Fruit fly (Drosophila melanogaster) whole organism, embryonic: ENCODE measurements around the gene mRpS7.

ENCODE experiments used
- B-H2 ChIP-seq: fragments of 200-800 bp; sonication (Bioruptor generic); optimal IDR thresholded peaks from 2 replicates; lab custom pipeline; 2018; ENCODE audit warnings: missing biosample characterization, mild to moderate bottlenecking, missing genetic modification characterization
- BEAF-32 ChIP-seq: fragments of 200-800 bp; sonication (Bioruptor generic); optimal IDR thresholded peaks from 3 replicates; lab custom pipeline; 2017; ENCODE audit warnings: missing biosample characterization, missing genetic modification characterization, mild to moderate bottlenecking, moderate library complexity, missing genetic modification reagents
- C15 ChIP-seq: fragments of 200-800 bp; sonication (Bioruptor generic); IDR thresholded peaks from 3 replicates; pipeline ENCODE4 v1.3.6; 2022; ENCODE audit warnings: missing biosample characterization, missing genetic modification characterization
- CG10267 ChIP-seq: fragments of 200-800 bp; sonication (Bioruptor generic); optimal IDR thresholded peaks from 2 replicates; lab custom pipeline; 2018; ENCODE audit warnings: missing biosample characterization, mild to moderate bottlenecking, missing genetic modification characterization, moderate library complexity
- CG10654 ChIP-seq: fragments of 200-800 bp; sonication (Bioruptor generic); optimal IDR thresholded peaks from 2 replicates; lab custom pipeline; 2016; ENCODE audit warnings: missing biosample characterization, missing genetic modification characterization
- CG11085 ChIP-seq: fragments of 200-800 bp; sonication (Bioruptor generic); IDR thresholded peaks from 2 replicates; pipeline ENCODE4 v1.3.6; 2022; ENCODE audit warnings: missing biosample characterization, missing genetic modification characterization
- CG11504 ChIP-seq: fragments of 200-800 bp; sonication (Bioruptor generic); optimal IDR thresholded peaks from 3 replicates; lab custom pipeline; 2019; ENCODE audit warnings: missing biosample characterization, mild to moderate bottlenecking, missing genetic modification characterization, moderate library complexity
- CG1233 ChIP-seq: fragments of 200-800 bp; sonication (Bioruptor generic); optimal IDR thresholded peaks from 4 replicates; lab custom pipeline; 2018; ENCODE audit warnings: missing biosample characterization, mild to moderate bottlenecking, missing genetic modification characterization
- CG12744 ChIP-seq: fragments of 200-800 bp; sonication (Bioruptor generic); optimal IDR thresholded peaks from 2 replicates; lab custom pipeline; 2016; ENCODE audit warnings: missing biosample characterization, missing genetic modification characterization
- CG13424 ChIP-seq: fragments of 200-800 bp; sonication (Bioruptor generic); optimal IDR thresholded peaks from 2 replicates; lab custom pipeline; 2019; ENCODE audit warnings: missing biosample characterization, mild to moderate bottlenecking, missing genetic modification characterization, moderate library complexity
- CG17829 ChIP-seq: fragments of 200-800 bp; optimal IDR thresholded peaks from 2 replicates; lab custom pipeline; 2019; ENCODE audit warnings: missing biosample characterization, mild to moderate bottlenecking, missing genetic modification characterization, moderate library complexity
- CG43689 ChIP-seq: fragments of 200-800 bp; sonication (Bioruptor generic); IDR thresholded peaks from 2 replicates; pipeline ENCODE4 v1.3.6; 2022; ENCODE audit warnings: missing biosample characterization, missing genetic modification characterization
- CG6791 ChIP-seq: fragments of 200-800 bp; sonication (Bioruptor generic); IDR thresholded peaks from 3 replicates; pipeline ENCODE4 v1.3.6; 2022; ENCODE audit warnings: missing biosample characterization, missing genetic modification characterization; ENCODE audit not compliant: partially characterized antibody
- CG8281 ChIP-seq: fragments of 200-800 bp; sonication (Bioruptor generic); optimal IDR thresholded peaks from 2 replicates; lab custom pipeline; 2018; ENCODE audit warnings: missing biosample characterization, mild to moderate bottlenecking, missing genetic modification characterization, moderate library complexity
- Camta ChIP-seq: fragments of 200-800 bp; sonication (Bioruptor generic); optimal IDR thresholded peaks from 2 replicates; lab custom pipeline; 2016; ENCODE audit warnings: missing biosample characterization, missing genetic modification characterization
- Dbx ChIP-seq: fragments of 200-800 bp; sonication (Bioruptor generic); IDR thresholded peaks from 3 replicates; pipeline ENCODE4 v1.3.6; 2022; ENCODE audit warnings: missing biosample characterization, missing genetic modification characterization
- Deaf1 ChIP-seq: fragments of 200-800 bp; optimal IDR thresholded peaks from 3 replicates; lab custom pipeline; 2019; ENCODE audit warnings: missing biosample characterization, mild to moderate bottlenecking, missing genetic modification characterization, moderate library complexity
- Dll ChIP-seq: fragments of 200-800 bp; sonication (Bioruptor generic); IDR thresholded peaks from 4 replicates; pipeline ENCODE4 v1.3.6; 2022; ENCODE audit warnings: missing biosample characterization, missing genetic modification characterization; ENCODE audit not compliant: partially characterized antibody
- Ets97D ChIP-seq: fragments of 200-800 bp; sonication (Bioruptor generic); optimal IDR thresholded peaks from 3 replicates; lab custom pipeline; 2016; ENCODE audit warnings: missing biosample characterization, missing genetic modification characterization
- Fer2 ChIP-seq: fragments of 200-800 bp; sonication (Bioruptor generic); optimal IDR thresholded peaks from 2 replicates; lab custom pipeline; 2018; ENCODE audit warnings: missing biosample characterization, mild to moderate bottlenecking, missing genetic modification characterization, moderate library complexity
- Gug ChIP-seq: fragments of 200-800 bp; sonication (Bioruptor generic); IDR thresholded peaks from 4 replicates; pipeline ENCODE4 v1.3.6; 2022; ENCODE audit warnings: missing biosample characterization, missing genetic modification characterization
- Hand ChIP-seq: fragments of 200-800 bp; sonication (Bioruptor generic); optimal IDR thresholded peaks from 2 replicates; lab custom pipeline; 2017; ENCODE audit warnings: mild to moderate bottlenecking, missing biosample characterization, missing genetic modification reagents, missing genetic modification characterization
- Hey ChIP-seq: fragments of 200-800 bp; sonication (Bioruptor generic); optimal IDR thresholded peaks from 3 replicates; lab custom pipeline; 2018; ENCODE audit warnings: missing biosample characterization, mild to moderate bottlenecking, missing genetic modification characterization
- HmgZ ChIP-seq: fragments of 200-800 bp; sonication (Bioruptor generic); optimal IDR thresholded peaks from 2 replicates; lab custom pipeline; 2018; ENCODE audit warnings: missing biosample characterization, mild to moderate bottlenecking, missing genetic modification characterization
- Hr51 ChIP-seq, 2 experiments: fragments of 200-800 bp; sonication (Bioruptor generic); optimal IDR thresholded peaks; 2 replicates in 1 of 2; 3 replicates in 1 of 2; lab custom pipeline; 2016 to 2018; ENCODE audit warnings: missing biosample characterization in 2 of 2, missing genetic modification characterization in 2 of 2, mild to moderate bottlenecking in 1 of 2, moderate library complexity in 1 of 2
- Hr78 ChIP-seq, 2 experiments: fragments of 200-800 bp in 1 of 2; fragments of >200 bp in 1 of 2; sonication (Bioruptor generic) in 1 of 2; optimal IDR thresholded peaks; 2 replicates each; lab custom pipeline; 2017 to 2019; ENCODE audit warnings: missing biosample characterization in 2 of 2, missing genetic modification characterization in 2 of 2, mild to moderate bottlenecking in 1 of 2, moderate library complexity in 1 of 2
- PHDP ChIP-seq: fragments of 200-800 bp; sonication (Bioruptor generic); optimal IDR thresholded peaks from 3 replicates; lab custom pipeline; 2018; ENCODE audit warnings: missing biosample characterization, mild to moderate bottlenecking, missing genetic modification characterization, moderate library complexity
- Rfx ChIP-seq: fragments of 200-800 bp; sonication (Bioruptor generic); IDR thresholded peaks from 2 replicates; pipeline ENCODE4 v1.3.6; 2022; ENCODE audit warnings: missing biosample characterization, missing genetic modification characterization
- TFAM ChIP-seq: fragments of 200-800 bp; sonication (Bioruptor generic); optimal IDR thresholded peaks from 2 replicates; lab custom pipeline; 2017; ENCODE audit warnings: missing biosample characterization, missing genetic modification characterization, inconsistent platforms
- Trl ChIP-seq, 3 experiments: fragments of >200 bp in 2 of 3; fragments of 200-800 bp in 1 of 3; sonication (Bioruptor generic) in 1 of 3; optimal IDR thresholded peaks; 2 replicates in 1 of 3; 3 replicates in 2 of 3; lab custom pipeline; 2016 to 2017; ENCODE audit warnings: missing biosample characterization in 1 of 3, missing genetic modification characterization in 1 of 3
- Xrp1 ChIP-seq: fragments of 200-800 bp; sonication (Bioruptor generic); IDR thresholded peaks from 2 replicates; pipeline ENCODE4 v1.3.6; 2022; ENCODE audit warnings: missing biosample characterization, missing genetic modification characterization
- cad ChIP-seq: fragments of >200 bp; optimal IDR thresholded peaks from 2 replicates; lab custom pipeline; 2017; ENCODE audit warnings: missing biosample characterization, missing genetic modification characterization
- chinmo ChIP-seq: fragments of 200-800 bp; sonication (Bioruptor generic); IDR thresholded peaks from 4 replicates; pipeline ENCODE4 v1.3.6; 2022; ENCODE audit warnings: missing biosample characterization, missing genetic modification characterization; ENCODE audit not compliant: partially characterized antibody
- dmrt11E ChIP-seq: fragments of 200-800 bp; sonication (Bioruptor generic); optimal IDR thresholded peaks from 3 replicates; lab custom pipeline; 2018; ENCODE audit warnings: missing biosample characterization, mild to moderate bottlenecking, missing genetic modification characterization, moderate library complexity
- eyg ChIP-seq: fragments of 200-800 bp; sonication (Bioruptor generic); optimal IDR thresholded peaks from 3 replicates; lab custom pipeline; 2016; ENCODE audit warnings: missing biosample characterization, missing genetic modification characterization
- fd3F ChIP-seq: fragments of 200-800 bp; sonication (Bioruptor generic); optimal IDR thresholded peaks from 2 replicates; lab custom pipeline; 2018; ENCODE audit warnings: missing biosample characterization, mild to moderate bottlenecking, missing genetic modification characterization, moderate library complexity
- gce ChIP-seq: fragments of 200-800 bp; sonication (Bioruptor generic); IDR thresholded peaks from 3 replicates; pipeline ENCODE4 v1.3.6; 2022; ENCODE audit warnings: missing biosample characterization, missing genetic modification characterization
- gem ChIP-seq: fragments of 200-800 bp; sonication (Bioruptor generic); optimal IDR thresholded peaks from 2 replicates; lab custom pipeline; 2019; ENCODE audit warnings: missing biosample characterization, mild to moderate bottlenecking, missing genetic modification characterization, moderate library complexity
- gro ChIP-seq: fragments of 200-800 bp; sonication (Bioruptor generic); optimal IDR thresholded peaks from 2 replicates; lab custom pipeline; 2016; ENCODE audit warnings: missing biosample characterization, missing genetic modification characterization
- lov ChIP-seq, 2 experiments: fragments of 200-800 bp in 1 of 2; fragments of >200 bp in 1 of 2; sonication (Bioruptor generic) in 1 of 2; IDR thresholded peaks in 1 of 2; optimal IDR thresholded peaks in 1 of 2; 2 replicates in 1 of 2; 3 replicates in 1 of 2; pipeline versions ENCODE4 v1.3.6 to Lab custom; 2017 to 2022; ENCODE audit warnings: missing biosample characterization in 1 of 2, missing genetic modification characterization in 1 of 2
- maf-S ChIP-seq: fragments of 200-800 bp; sonication (Bioruptor generic); optimal IDR thresholded peaks from 2 replicates; lab custom pipeline; 2016; ENCODE audit warnings: missing biosample characterization, missing genetic modification characterization
- nom ChIP-seq: fragments of 200-800 bp; sonication (Bioruptor generic); optimal IDR thresholded peaks from 2 replicates; lab custom pipeline; 2017; ENCODE audit warnings: missing biosample characterization, missing genetic modification characterization, mild to moderate bottlenecking, moderate library complexity, missing genetic modification reagents
- repo ChIP-seq: fragments of 200-800 bp; sonication (Bioruptor generic); optimal IDR thresholded peaks from 2 replicates; lab custom pipeline; 2016; ENCODE audit warnings: missing biosample characterization, missing genetic modification characterization
- run ChIP-seq: fragments of 200-800 bp; sonication (Bioruptor generic); optimal IDR thresholded peaks from 3 replicates; lab custom pipeline; 2018; ENCODE audit warnings: missing biosample characterization, mild to moderate bottlenecking, missing genetic modification characterization
- slbo ChIP-seq: fragments of 200-800 bp; sonication (Bioruptor generic); IDR thresholded peaks from 2 replicates; pipeline ENCODE4 v1.3.6; 2022; ENCODE audit warnings: missing biosample characterization, missing genetic modification characterization
- slou ChIP-seq: fragments of 200-800 bp; sonication (Bioruptor generic); optimal IDR thresholded peaks from 3 replicates; lab custom pipeline; 2016; ENCODE audit warnings: missing biosample characterization, missing genetic modification characterization
- vfl ChIP-seq: fragments of 200-800 bp; sonication (Bioruptor generic); optimal IDR thresholded peaks from 2 replicates; lab custom pipeline; 2016; ENCODE audit warnings: missing biosample characterization, missing genetic modification characterization

mRpS7 gene

DNA sequence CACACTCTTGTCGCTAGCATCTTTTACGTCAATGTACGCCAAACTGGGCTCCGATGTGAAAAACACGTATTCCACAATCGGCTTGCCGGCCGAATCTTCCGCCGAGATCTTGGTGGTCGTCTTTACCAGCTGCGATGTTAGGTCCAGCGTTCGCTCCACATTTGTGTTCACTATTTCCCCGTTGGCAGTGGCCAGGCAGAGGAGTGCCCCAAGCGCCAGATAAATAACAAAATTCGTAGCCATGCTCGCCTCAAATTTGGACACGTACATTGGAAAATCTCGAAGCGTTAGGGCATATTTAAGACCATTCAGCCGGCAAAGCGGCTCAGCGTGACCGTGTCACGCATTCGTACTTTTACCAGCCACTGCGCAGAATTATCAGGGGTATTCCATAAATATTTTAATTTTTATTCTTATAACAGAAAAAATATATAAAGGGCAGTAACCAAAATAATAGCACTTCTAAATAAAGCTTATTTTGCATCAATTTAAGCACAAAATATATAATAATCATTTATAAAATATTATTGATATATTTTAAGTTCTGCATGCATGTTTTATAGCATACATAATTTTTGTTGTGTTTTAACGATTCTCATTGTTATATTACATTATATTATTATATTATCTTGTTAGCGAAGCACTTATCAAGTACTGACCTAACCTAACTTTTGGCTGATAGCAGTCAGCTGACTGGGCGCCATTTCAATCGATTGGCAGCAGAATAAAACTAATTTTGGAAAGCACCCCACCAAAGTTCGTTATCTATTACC lies 10.8 kb upstream of the mRpS7 start, which contains the start of the genes CG33303 and dpr19 (continued):
- peak; percentile 19 for TF ChIP-seq BEAF-32
- peak; percentile 68 for TF ChIP-seq B-H2
- TF ChIP-seq gce (GFP tag; lab: Robert Waterston, UW) = peak; percentile 76
- TF ChIP-seq Hey (tag; lab: Kevin White, UChicago) = no peak
- no peak for TF ChIP-seq C15 (GFP tag; lab: Robert Waterston, UW)
- no peak for TF ChIP-seq Deaf1 (tag; lab: Kevin White, UChicago)
- peak; percentile 4 for TF ChIP-seq CG8281
- TF ChIP-seq Ets97D = no peak
- TF ChIP-seq vfl (GFP tag; lab: Kevin White, UChicago) = no peak
- TF ChIP-seq cad (GFP tag; lab: Kevin White, UChicago) = no peak
- TF ChIP-seq CG13424 (tag; lab: Kevin White, UChicago) = peak; percentile 89
- peak; percentile 72 for TF ChIP-seq run (tag; lab: Kevin White, UChicago)
- TF ChIP-seq maf-S (GFP tag; lab: Kevin White, UChicago) = no peak
- peak; percentile 38; the same call in 1 of the 4 replicates for TF ChIP-seq Dll (GFP tag; lab: Robert Waterston, UW)
- no peak for TF ChIP-seq lov (optimal IDR thresholded peaks at IDR 0.05; lab: Kevin White, UChicago)
- no peak for TF ChIP-seq lov (GFP tag; IDR thresholded peaks at IDR 0.05; lab: Robert Waterston, UW)
- peak; percentile 85 for TF ChIP-seq CG11504 (tag; lab: Kevin White, UChicago)
- no peak for TF ChIP-seq Camta (GFP tag; lab: Kevin White, UChicago)
- TF ChIP-seq PHDP (tag; lab: Kevin White, UChicago) = peak; percentile 90
- TF ChIP-seq CG6791 (GFP tag; lab: Robert Waterston, UW) = no peak
- no peak for TF ChIP-seq repo (GFP tag; lab: Kevin White, UChicago)
- 0 out of 4 replicates have a peak, but pooled peaks have one; percentile 41 for TF ChIP-seq chinmo (GFP tag; lab: Robert Waterston, UW)
- peak; percentile 92 for TF ChIP-seq gem (tag; lab: Kevin White, UChicago)
- no peak for TF ChIP-seq Hr78 (GFP tag; optimal IDR thresholded peaks at IDR 0.05; lab: Kevin White, UChicago)
- peak; percentile 90 for TF ChIP-seq CG17829 (tag; lab: Kevin White, UChicago)
- TF ChIP-seq gro (GFP tag; lab: Kevin White, UChicago) = peak; percentile 50
- peak; percentile 84 for TF ChIP-seq CG10267
- TF ChIP-seq CG43689 (GFP tag; lab: Robert Waterston, UW) = no peak
- peak; percentile 67 for TF ChIP-seq CG1233 (GFP tag; lab: Kevin White, UChicago)
- peak; percentile 75 for TF ChIP-seq slbo (GFP tag; lab: Robert Waterston, UW)
- TF ChIP-seq TFAM = no peak
- TF ChIP-seq CG11085 (GFP tag; lab: Robert Waterston, UW) = no peak
- TF ChIP-seq Rfx (GFP tag; lab: Robert Waterston, UW) = peak; percentile 72
- TF ChIP-seq Gug (GFP tag; lab: Robert Waterston, UW) = no peak
- peak; percentile 32 for TF ChIP-seq nom (GFP tag; lab: Kevin White, UChicago)
- no peak for TF ChIP-seq CG12744 (GFP tag; lab: Kevin White, UChicago)
- peak in 1 of 2 experiments; percentile 87 for TF ChIP-seq Hr51 (GFP tag; optimal IDR thresholded peaks at IDR 0.05; lab: Kevin White, UChicago)
- TF ChIP-seq slou (GFP tag; lab: Kevin White, UChicago) = peak; percentile 20
- TF ChIP-seq Hand (GFP tag; lab: Kevin White, UChicago) = peak; percentile 31
- TF ChIP-seq Dbx (GFP tag; lab: Robert Waterston, UW) = peak; percentile 65; the same call in 2 of the 3 replicates
- peak; percentile 48 for TF ChIP-seq Fer2 (tag; lab: Kevin White, UChicago)
- no peak for TF ChIP-seq eyg (GFP tag; lab: Kevin White, UChicago)
- peak; percentile 58 for TF ChIP-seq fd3F (GFP tag; lab: Kevin White, UChicago)
- TF ChIP-seq dmrt11E = peak; percentile 79
- TF ChIP-seq HmgZ (tag; lab: Kevin White, UChicago) = peak; percentile 48
- peak; percentile 76 for TF ChIP-seq Xrp1 (GFP tag; lab: Robert Waterston, UW)
- peak; percentile 29 for TF ChIP-seq CG10654
- no peak for TF ChIP-seq Trl (optimal IDR thresholded peaks at IDR 0.05; lab: Kevin White, UChicago)
- TF ChIP-seq Trl (GFP tag; optimal IDR thresholded peaks at IDR 0.05; lab: Kevin White, UChicago) = no peak
